Fruit fly (Drosophila melanogaster) whole organism, embryonic: ENCODE data around the gene Acbp6.

Source experiments
- Asciz ChIP-seq: fragments of 200-800 bp; sonication (Bioruptor generic); optimal IDR thresholded peaks from 2 replicates; lab custom pipeline; 2017; ENCODE audit warnings: missing biosample characterization, mild to moderate bottlenecking, missing genetic modification characterization, missing genetic modification reagents
- CG10209 ChIP-seq: fragments of 200-800 bp; sonication (Bioruptor generic); optimal IDR thresholded peaks from 3 replicates; lab custom pipeline; 2017; ENCODE audit warnings: missing biosample characterization, mild to moderate bottlenecking, missing genetic modification characterization, missing genetic modification reagents
- CG10431 ChIP-seq: fragments of 200-800 bp; sonication (Bioruptor generic); optimal IDR thresholded peaks from 3 replicates; lab custom pipeline; 2018; ENCODE audit warnings: missing biosample characterization, mild to moderate bottlenecking, missing genetic modification characterization
- CG11695 ChIP-seq: fragments of 200-800 bp; sonication (Bioruptor generic); IDR thresholded peaks from 3 replicates; pipeline ENCODE4 v1.3.6; 2022; ENCODE audit warnings: missing biosample characterization, missing genetic modification characterization
- CG13123 ChIP-seq: fragments of 200-800 bp; sonication (Bioruptor generic); optimal IDR thresholded peaks from 2 replicates; lab custom pipeline; 2016; ENCODE audit warnings: missing biosample characterization, missing genetic modification characterization
- CG13424 ChIP-seq: fragments of 200-800 bp; sonication (Bioruptor generic); optimal IDR thresholded peaks from 2 replicates; lab custom pipeline; 2019; ENCODE audit warnings: missing biosample characterization, mild to moderate bottlenecking, missing genetic modification characterization, moderate library complexity
- CG14860 ChIP-seq: fragments of 200-800 bp; sonication (Bioruptor generic); IDR thresholded peaks from 3 replicates; pipeline ENCODE4 v1.3.6; 2022; ENCODE audit warnings: missing biosample characterization, missing genetic modification characterization; ENCODE audit not compliant: partially characterized antibody
- CG15269 ChIP-seq: fragments of 200-800 bp; sonication (Bioruptor generic); optimal IDR thresholded peaks from 2 replicates; lab custom pipeline; 2018; ENCODE audit warnings: missing biosample characterization, mild to moderate bottlenecking, missing genetic modification characterization, moderate library complexity
- CG17802 ChIP-seq: fragments of 200-800 bp; sonication (Bioruptor generic); optimal IDR thresholded peaks from 2 replicates; lab custom pipeline; 2018; ENCODE audit warnings: missing biosample characterization, mild to moderate bottlenecking, missing genetic modification characterization, moderate library complexity
- CG17912 ChIP-seq: fragments of 200-800 bp; sonication (Bioruptor generic); optimal IDR thresholded peaks from 2 replicates; lab custom pipeline; 2018; ENCODE audit warnings: missing biosample characterization, mild to moderate bottlenecking, missing genetic modification characterization
- CG18599 ChIP-seq: fragments of 200-800 bp; sonication (Bioruptor generic); optimal IDR thresholded peaks from 3 replicates; lab custom pipeline; 2017; ENCODE audit warnings: missing biosample characterization, missing genetic modification characterization, mild to moderate bottlenecking, moderate library complexity, missing genetic modification reagents
- CG3065 ChIP-seq: fragments of 200-800 bp; sonication (Bioruptor generic); optimal IDR thresholded peaks from 2 replicates; lab custom pipeline; 2016; ENCODE audit warnings: missing biosample characterization, missing genetic modification characterization
- CG31365 ChIP-seq: fragments of 200-800 bp; sonication (Bioruptor generic); optimal IDR thresholded peaks from 2 replicates; lab custom pipeline; 2018; ENCODE audit warnings: missing biosample characterization, mild to moderate bottlenecking, missing genetic modification characterization
- CG33213 ChIP-seq: fragments of 200-800 bp; sonication (Bioruptor generic); optimal IDR thresholded peaks from 3 replicates; lab custom pipeline; 2016; ENCODE audit warnings: missing biosample characterization, missing genetic modification characterization
- CG3995 ChIP-seq: fragments of 200-800 bp; sonication (Bioruptor generic); optimal IDR thresholded peaks from 3 replicates; lab custom pipeline; 2016; ENCODE audit warnings: missing biosample characterization, missing genetic modification characterization
- CG6683 ChIP-seq: fragments of 200-800 bp; sonication (Bioruptor generic); optimal IDR thresholded peaks from 2 replicates; lab custom pipeline; 2017; ENCODE audit warnings: missing biosample characterization, mild to moderate bottlenecking, missing genetic modification characterization, missing genetic modification reagents
- CG6791 ChIP-seq: fragments of 200-800 bp; sonication (Bioruptor generic); IDR thresholded peaks from 3 replicates; pipeline ENCODE4 v1.3.6; 2022; ENCODE audit warnings: missing biosample characterization, missing genetic modification characterization; ENCODE audit not compliant: partially characterized antibody
- CG7271 ChIP-seq: fragments of 200-800 bp; sonication (Bioruptor generic); optimal IDR thresholded peaks from 2 replicates; lab custom pipeline; 2018; ENCODE audit warnings: missing biosample characterization, mild to moderate bottlenecking, missing genetic modification characterization, moderate library complexity
- Dip2 ChIP-seq: fragments of 200-800 bp; sonication (Bioruptor generic); IDR thresholded peaks from 2 replicates; pipeline ENCODE4 v1.3.6; 2022; ENCODE audit warnings: missing biosample characterization, missing genetic modification characterization
- Drgx ChIP-seq: fragments of 200-800 bp; sonication (Bioruptor generic); IDR thresholded peaks from 2 replicates; pipeline ENCODE4 v1.3.6; 2022; ENCODE audit warnings: missing biosample characterization, missing genetic modification characterization
- Eip74EF ChIP-seq, 2 experiments: fragments of 200-800 bp in 1 of 2; fragments of >200 bp in 1 of 2; sonication (Bioruptor generic) in 1 of 2; optimal IDR thresholded peaks; 2 replicates each; lab custom pipeline; 2017 to 2019; ENCODE audit warnings: missing biosample characterization in 2 of 2, missing genetic modification characterization in 2 of 2, mild to moderate bottlenecking in 1 of 2, moderate library complexity in 1 of 2
- Hr78 ChIP-seq, 2 experiments: fragments of 200-800 bp in 1 of 2; fragments of >200 bp in 1 of 2; sonication (Bioruptor generic) in 1 of 2; optimal IDR thresholded peaks; 2 replicates each; lab custom pipeline; 2017 to 2019; ENCODE audit warnings: missing biosample characterization in 2 of 2, missing genetic modification characterization in 2 of 2, mild to moderate bottlenecking in 1 of 2, moderate library complexity in 1 of 2
- NfI ChIP-seq: fragments of 200-800 bp; sonication (Bioruptor generic); optimal IDR thresholded peaks from 3 replicates; lab custom pipeline; 2018; ENCODE audit warnings: missing biosample characterization, mild to moderate bottlenecking, missing genetic modification characterization, moderate library complexity
- Rx ChIP-seq: fragments of 200-800 bp; sonication (Bioruptor generic); IDR thresholded peaks from 2 replicates; pipeline ENCODE4 v1.3.6; 2022; ENCODE audit warnings: missing biosample characterization, missing genetic modification characterization
- Sox102F ChIP-seq: fragments of 200-800 bp; sonication (Bioruptor generic); optimal IDR thresholded peaks from 2 replicates; lab custom pipeline; 2018; ENCODE audit warnings: missing biosample characterization, mild to moderate bottlenecking, missing genetic modification characterization, moderate library complexity
- Sry-β ChIP-seq: fragments of 200-800 bp; sonication (Bioruptor generic); optimal IDR thresholded peaks from 2 replicates; lab custom pipeline; 2018; ENCODE audit warnings: missing biosample characterization, mild to moderate bottlenecking, missing genetic modification characterization, moderate library complexity
- Tbp ChIP-seq: fragments of >200 bp; optimal IDR thresholded peaks from 2 replicates; lab custom pipeline; 2018; ENCODE audit warnings: missing biosample characterization, missing genetic modification characterization
- Usf ChIP-seq: fragments of 200-800 bp; sonication (Bioruptor generic); optimal IDR thresholded peaks from 2 replicates; lab custom pipeline; 2017; ENCODE audit warnings: missing genotype, missing biosample characterization, missing genetic modification characterization
- al ChIP-seq: fragments of 200-800 bp; sonication (Bioruptor generic); IDR thresholded peaks from 2 replicates; pipeline ENCODE4 v1.3.6; 2022; ENCODE audit warnings: missing biosample characterization, missing genetic modification characterization
- ash1 ChIP-seq: fragments of 200-800 bp; sonication (Bioruptor generic); optimal IDR thresholded peaks from 2 replicates; lab custom pipeline; 2018; ENCODE audit warnings: missing biosample characterization, mild to moderate bottlenecking, missing genetic modification characterization
- bigmax ChIP-seq: fragments of 200-800 bp; sonication (Bioruptor generic); optimal IDR thresholded peaks from 2 replicates; lab custom pipeline; 2018; ENCODE audit warnings: missing biosample characterization, mild to moderate bottlenecking, missing genetic modification characterization
- br ChIP-seq: fragments of >200 bp; optimal IDR thresholded peaks from 2 replicates; lab custom pipeline; 2017
- cato ChIP-seq: fragments of 200-800 bp; sonication (Bioruptor generic); optimal IDR thresholded peaks from 2 replicates; lab custom pipeline; 2016; ENCODE audit warnings: missing biosample characterization, missing genetic modification characterization, borderline replicate concordance
- dysf ChIP-seq: fragments of 200-800 bp; sonication (Bioruptor generic); IDR thresholded peaks from 3 replicates; pipeline ENCODE4 v1.3.6; 2022; ENCODE audit warnings: missing biosample characterization, missing genetic modification characterization
- emc ChIP-seq: fragments of 200-800 bp; sonication (Bioruptor generic); optimal IDR thresholded peaks from 2 replicates; lab custom pipeline; 2016; ENCODE audit warnings: missing biosample characterization, missing genetic modification characterization
- fd102C ChIP-seq: fragments of 200-800 bp; sonication (Bioruptor generic); optimal IDR thresholded peaks from 2 replicates; lab custom pipeline; 2018; ENCODE audit warnings: missing biosample characterization, mild to moderate bottlenecking, missing genetic modification characterization, moderate library complexity
- hth ChIP-seq: fragments of >200 bp; optimal IDR thresholded peaks from 2 replicates; lab custom pipeline; 2017; ENCODE audit warnings: inconsistent platforms
- knrl ChIP-seq: fragments of 200-800 bp; sonication (Bioruptor generic); IDR thresholded peaks from 3 replicates; pipeline ENCODE4 v1.3.6; 2022; ENCODE audit warnings: missing biosample characterization, missing genetic modification characterization; ENCODE audit not compliant: partially characterized antibody
- sens ChIP-seq: fragments of 200-800 bp; sonication (Bioruptor generic); peaks from one replicate; lab custom pipeline; 2016; ENCODE audit warnings: missing biosample characterization, missing genetic modification characterization
- sr ChIP-seq: fragments of 200-800 bp; sonication (Bioruptor generic); IDR thresholded peaks from 3 replicates; pipeline ENCODE4 v1.3.6; 2022; ENCODE audit warnings: missing biosample characterization, missing genetic modification characterization
- ssp ChIP-seq: fragments of 200-800 bp; sonication (Bioruptor generic); IDR thresholded peaks from 2 replicates; pipeline ENCODE4 v1.3.6; 2022; ENCODE audit warnings: missing biosample characterization, missing genetic modification characterization
- tap ChIP-seq: fragments of 200-800 bp; optimal IDR thresholded peaks from 3 replicates; lab custom pipeline; 2019; ENCODE audit warnings: missing biosample characterization, mild to moderate bottlenecking, missing genetic modification characterization, moderate library complexity
- toy ChIP-seq: fragments of 200-800 bp; sonication (Bioruptor generic); IDR thresholded peaks from 2 replicates; pipeline ENCODE4 v1.3.6; 2022; ENCODE audit warnings: missing biosample characterization, missing genetic modification characterization
- unpg ChIP-seq: fragments of 200-800 bp; sonication (Bioruptor generic); optimal IDR thresholded peaks from 3 replicates; lab custom pipeline; 2018; ENCODE audit warnings: missing biosample characterization, mild to moderate bottlenecking, missing genetic modification characterization, moderate library complexity
- usp ChIP-seq: fragments of >200 bp; optimal IDR thresholded peaks from 2 replicates; lab custom pipeline; 2017; ENCODE audit warnings: missing biosample characterization, missing genetic modification characterization
- wdn ChIP-seq: fragments of 200-800 bp; sonication (Bioruptor generic); IDR thresholded peaks from 2 replicates; pipeline ENCODE4 v1.3.6; 2022; ENCODE audit warnings: missing biosample characterization, missing genetic modification characterization
- zen2 ChIP-seq: fragments of 200-800 bp; sonication (Bioruptor generic); IDR thresholded peaks from 3 replicates; pipeline ENCODE4 v1.3.6; 2022; ENCODE audit warnings: missing biosample characterization, missing genetic modification characterization; ENCODE audit not compliant: partially characterized antibody

Gene Acbp6

DNA sequence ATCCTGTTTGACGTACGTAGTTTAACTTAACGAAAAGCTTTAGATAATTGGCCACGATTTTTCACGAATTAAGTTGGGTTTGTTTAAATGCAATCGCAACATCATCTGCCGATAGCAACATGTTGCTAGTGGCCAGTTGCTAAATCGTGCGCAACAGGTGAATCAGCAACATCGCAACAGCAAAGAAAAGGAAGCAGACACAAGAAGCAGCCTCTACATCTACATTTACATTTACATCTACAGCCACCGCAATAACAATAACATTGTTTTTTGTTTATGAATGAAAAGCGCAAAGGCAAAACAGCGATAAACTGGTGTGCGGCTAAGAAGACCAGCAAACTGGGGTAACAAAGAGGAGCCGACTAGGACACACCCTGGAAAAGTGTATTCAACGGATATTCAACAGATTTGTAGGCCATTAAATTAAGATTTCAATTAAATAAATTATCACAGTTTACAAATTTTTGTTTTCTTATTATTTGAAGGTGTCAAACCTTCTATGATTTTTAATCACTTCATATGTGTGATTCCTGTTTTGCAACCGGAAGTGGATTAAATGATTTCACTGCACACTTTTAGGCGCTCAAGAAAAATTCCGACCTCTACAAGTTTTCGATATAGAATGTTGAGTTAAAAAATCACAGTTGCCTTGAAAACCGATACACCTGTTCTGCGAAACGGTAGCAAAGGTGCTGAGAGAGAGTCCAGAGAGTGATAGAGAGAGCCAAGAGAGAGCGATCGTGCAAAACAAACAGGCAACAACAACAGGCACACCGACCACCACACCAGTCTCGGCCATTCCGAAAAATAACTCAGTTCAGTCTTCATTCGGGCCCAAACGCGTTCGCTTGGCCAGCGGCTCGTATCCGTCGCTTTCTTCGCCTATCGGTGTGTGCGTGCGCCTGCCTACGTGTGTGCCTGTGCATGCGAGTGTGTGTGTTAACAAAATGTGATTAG lies 5.3 kb downstream of the Acbp6 start, which contains the start of gene melt (continued):
- TF ChIP-seq knrl (GFP tag; lab: Robert Waterston, UW) (peak; percentile 20; the same call in 1 of the 3 replicates), zen2 (peak; percentile 19; the same call in 1 of the 3 replicates), CG7271 (tag; lab: Kevin White, UChicago) (peak; percentile 75), NfI (GFP tag; lab: Kevin White, UChicago) (peak; percentile 82), CG6791 (GFP tag; lab: Robert Waterston, UW) (no peak; the same call in 2 of the 3 replicates), Hr78 (GFP tag; optimal IDR thresholded peaks at IDR 0.05; lab: Kevin White, UChicago) (peak in 1 of 2 experiments; percentile 45), CG17912 (GFP tag; lab: Kevin White, UChicago) (no peak), CG14860 (no peak), CG10209 (GFP tag; lab: Kevin White, UChicago) (peak; percentile 91), CG18599 (GFP tag; lab: Kevin White, UChicago) (peak; percentile 85), ash1 (GFP tag; lab: Kevin White, UChicago) (no peak), sr (peak; percentile 48; the same call in 1 of the 3 replicates), CG6683 (peak; percentile 67), emc (GFP tag; lab: Kevin White, UChicago) (peak; percentile 70), Sry-β (GFP tag; lab: Kevin White, UChicago) (peak; percentile 14), ssp (GFP tag; lab: Robert Waterston, UW) (peak; percentile 85), bigmax (GFP tag; lab: Kevin White, UChicago) (no peak), dysf (GFP tag; lab: Robert Waterston, UW) (peak; percentile 88), Tbp (GFP tag; lab: Kevin White, UChicago) (no peak), fd102C (peak; percentile 45), CG17802 (tag; lab: Kevin White, UChicago) (peak; percentile 46), toy (GFP tag; lab: Robert Waterston, UW) (no peak; the same call in 1 of the 2 replicates), sens (GFP tag; lab: Kevin White, UChicago) (peak; percentile 99), CG11695 (GFP tag; lab: Robert Waterston, UW) (peak; percentile 80), CG10431 (peak; percentile 20), Eip74EF (GFP tag; optimal IDR thresholded peaks at IDR 0.05; lab: Kevin White, UChicago) (peak in 1 of 2 experiments; percentile 87), Drgx (peak; percentile 56), unpg (GFP tag; lab: Kevin White, UChicago) (peak; percentile 75), CG13123 (peak; percentile 68), CG15269 (peak; percentile 87), Usf (GFP tag; lab: Kevin White, UChicago) (peak; percentile 86), cato (peak; percentile 87), al (GFP tag; lab: Robert Waterston, UW) (peak; percentile 76), CG3065 (peak; percentile 68), CG33213 (peak; percentile 58), wdn (GFP tag; lab: Robert Waterston, UW) (peak; percentile 59; the same call in 1 of the 2 replicates), CG31365 (no peak), Rx (GFP tag; lab: Robert Waterston, UW) (peak; percentile 54; the same call in 1 of the 2 replicates), hth (lab: Kevin White, UChicago) (no peak), Dip2 (GFP tag; lab: Robert Waterston, UW) (no peak), Asciz (GFP tag; lab: Kevin White, UChicago) (peak; percentile 81), CG3995 (GFP tag; lab: Kevin White, UChicago) (peak; percentile 56), tap (tag; lab: Kevin White, UChicago) (peak; percentile 55), usp (no peak), br (no peak), Sox102F (GFP tag; lab: Kevin White, UChicago) (peak; percentile 84), CG13424 (tag; lab: Kevin White, UChicago) (peak; percentile 88)
